Worm (Caenorhabditis elegans) whole organism, early embryonic: ENCODE results near the gene sipa-1.

Experiments
- ama-1 ChIP-seq: fragments of 150-350 bp; optimal IDR thresholded peaks from 2 replicates; lab custom pipeline; 2014
- ets-7 ChIP-seq: sonication (generic microtip); optimal IDR thresholded peaks from 2 replicates; lab custom pipeline; 2016; ENCODE audit warnings: missing genotype, missing genetic modification characterization, missing compliant biosample characterization
- flt-1 ChIP-seq: fragments of 200-800 bp; sonication (Bioruptor generic); IDR thresholded peaks from 2 replicates; pipeline ENCODE4 v1.3.6; 2022; ENCODE audit warnings: missing genetic modification characterization, missing compliant biosample characterization
- hmg-4 ChIP-seq: fragments of 200-800 bp; sonication (Bioruptor generic); optimal IDR thresholded peaks from 2 replicates; lab custom pipeline; 2018; ENCODE audit warnings: mild to moderate bottlenecking, missing genetic modification characterization, missing compliant biosample characterization
- pes-1 ChIP-seq: fragments of 200-800 bp; sonication (Bioruptor generic); IDR thresholded peaks from 2 replicates; pipeline ENCODE4 v1.3.6; 2022; ENCODE audit warnings: missing genetic modification reagents, missing genetic modification characterization, missing compliant biosample characterization
- tbx-11 ChIP-seq: fragments of 200-800 bp; sonication (Bioruptor generic); IDR thresholded peaks from 2 replicates; pipeline ENCODE4 v1.3.6; 2022; ENCODE audit warnings: missing genetic modification characterization, missing compliant biosample characterization
- tbx-37 ChIP-seq: fragments of 200-800 bp; sonication (Bioruptor generic); conservative IDR thresholded peaks from 2 replicates; pipeline ENCODE4 v1.3.6; 2022; ENCODE audit warnings: missing genetic modification reagents, missing genetic modification characterization, missing compliant biosample characterization

DNA sequence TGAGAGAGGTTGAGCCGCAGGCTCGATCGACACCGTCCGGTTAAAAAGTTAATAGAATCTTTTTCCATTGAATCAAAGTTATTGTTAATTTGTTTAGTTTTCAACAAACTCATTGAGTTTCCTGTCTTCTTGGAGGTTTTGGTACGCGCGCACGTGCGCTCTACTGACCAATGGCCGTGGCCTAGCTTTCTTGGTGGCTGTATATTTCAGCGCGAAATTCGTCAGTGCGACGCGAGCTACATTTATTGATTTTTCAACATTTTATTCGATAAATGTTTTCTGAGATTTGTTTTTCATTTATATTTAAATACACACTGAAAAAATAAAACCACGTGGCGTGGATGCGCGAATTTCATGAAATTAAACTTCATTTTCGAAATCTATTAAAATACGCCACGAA lies 7.1 kb upstream of the sipa-1 start, which contains the start of gene bir-1:
- TF ChIP-seq hmg-4 (GFP tag; lab: Kevin White, UChicago) (no peak), ets-7 (tag; lab: Kevin White, UChicago) (no peak), pes-1 (0 out of 2 replicates have a peak, but pooled peaks have one; percentile 48), flt-1 (no peak), tbx-11 (GFP tag; lab: Robert Waterston, UW) (no peak), ama-1 (lab: Kevin White, UChicago) (no peak), tbx-37 (peak; percentile 77)
